Worm (Caenorhabditis elegans): ENCODE data around the gene str-231.
"Not testable (repeated sequence)": the region's sequence is repeated elsewhere in the genome, so short reads cannot be mapped to it uniquely, and the experiment has no call there.

Gene str-231

ce11 chrV:16002288-16002687 lies 5.1 kb downstream of the str-231 start, which contains the start of gene nhr-63:
TSS of gene nhr-63 (plus strand) at chrV:16002588.
- TF ChIP-seq dao-5 (tag; optimal IDR thresholded peaks at IDR 0.05) (no peak), him-1 (tag; optimal IDR thresholded peaks at IDR 0.05) (no peak), W03F9.2 (tag; optimal IDR thresholded peaks at IDR 0.05) (no peak)

ce11 chrV:16000433-16000832 lies 7.0 kb downstream of the str-231 start, which contains the start of gene nhr-50:
TSS of gene nhr-50 (minus strand) at chrV:16000631.
- TF ChIP-seq W03F9.2 (tag; optimal IDR thresholded peaks at IDR 0.05) = no peak
- no peak for TF ChIP-seq him-1 (tag; optimal IDR thresholded peaks at IDR 0.05)
- TF ChIP-seq dao-5 (tag; optimal IDR thresholded peaks at IDR 0.05) = no peak

ce11 chrV:15996655-15997186 lies 10.7 kb downstream of the str-231 start, which contains the start of the genes C06C6.9 and C06C6.8:
TSS of gene C06C6.9 (minus strand) at chrV:15996755.
TSS of gene C06C6.8 (plus strand) at chrV:15997136.
- no peak for TF ChIP-seq W03F9.2 (tag; optimal IDR thresholded peaks at IDR 0.05)
- TF ChIP-seq dao-5 (tag; optimal IDR thresholded peaks at IDR 0.05) = no peak
- TF ChIP-seq him-1 (tag; optimal IDR thresholded peaks at IDR 0.05) = no peak

- not testable (repeated sequence) for TF ChIP-seq dao-5, W03F9.2, him-1 (tag; optimal IDR thresholded peaks at IDR 0.05)
These were observed 15.6 kb downstream of the str-231 start, which contains the start of gene C06C6.7 for ce11 chrV:15991850-15992249. TSS of gene C06C6.7 (plus strand) at chrV:15992150.

- TF ChIP-seq dao-5 (tag; optimal IDR thresholded peaks at IDR 0.05) (no peak), W03F9.2 (tag; optimal IDR thresholded peaks at IDR 0.05) (no peak)
These were observed 19.3 kb downstream of the str-231 start, which contains the start of gene F36G9.15 for ce11 chrV:15988074-15988473. TSS of gene F36G9.15 (minus strand) at chrV:15988174.

ce11 chrV:15982733-15983344 lies 24.6 kb downstream of the str-231 start, which contains the start of the genes fbxa-99 and F36G9.13:
TSS of gene fbxa-99 (minus strand) at chrV:15982854.
TSS of gene F36G9.13 (plus strand) at chrV:15983294.
- TF ChIP-seq him-1 (tag; optimal IDR thresholded peaks at IDR 0.05) (no peak), W03F9.2 (tag; optimal IDR thresholded peaks at IDR 0.05) (no peak), dao-5 (tag; optimal IDR thresholded peaks at IDR 0.05) (no peak)

- TF ChIP-seq dao-5 (tag; optimal IDR thresholded peaks at IDR 0.05) = no peak
These were observed 29.1 kb downstream of the str-231 start, which contains the start of gene oac-20 for ce11 chrV:15978232-15978764. TSS of gene oac-20 (plus strand) at chrV:15978714.

- TF ChIP-seq W03F9.2 (tag; optimal IDR thresholded peaks at IDR 0.05) (no peak), dao-5 (tag; optimal IDR thresholded peaks at IDR 0.05) (no peak), him-1 (tag; optimal IDR thresholded peaks at IDR 0.05) (no peak)
These were observed 31.6 kb downstream of the str-231 start, which contains the start of gene clec-232 for ce11 chrV:15975845-15976244. TSS of gene clec-232 (plus strand) at chrV:15976145.

ce11 chrV:15974836-15975235 lies 32.6 kb downstream of the str-231 start, which contains the start of gene sru-22:
TSS of gene sru-22 (minus strand) at chrV:15974936.
- no peak for TF ChIP-seq dao-5 (tag; optimal IDR thresholded peaks at IDR 0.05)
- no peak for TF ChIP-seq him-1 (tag; optimal IDR thresholded peaks at IDR 0.05)
- no peak for TF ChIP-seq W03F9.2 (tag; optimal IDR thresholded peaks at IDR 0.05)

ce11 chrV:15972484-15972883 lies 34.9 kb downstream of the str-231 start, which contains the start of gene sru-23:
TSS of gene sru-23 (minus strand) at chrV:15972584.
- no peak for TF ChIP-seq him-1 (tag; optimal IDR thresholded peaks at IDR 0.05)
- TF ChIP-seq dao-5 (tag; optimal IDR thresholded peaks at IDR 0.05) = no peak
- TF ChIP-seq W03F9.2 (tag; optimal IDR thresholded peaks at IDR 0.05) = no peak

ce11 chrV:15970820-15971219 lies 36.6 kb downstream of the str-231 start:
- no peak for TF ChIP-seq him-1 (tag; optimal IDR thresholded peaks at IDR 0.05)
- TF ChIP-seq dao-5 (tag; optimal IDR thresholded peaks at IDR 0.05) = no peak
- no peak for TF ChIP-seq W03F9.2 (tag; optimal IDR thresholded peaks at IDR 0.05)

- no peak for TF ChIP-seq dao-5 (tag; optimal IDR thresholded peaks at IDR 0.05)
These were observed 37.8 kb downstream of the str-231 start, which contains the start of gene F36G9.7 for ce11 chrV:15969653-15970052. TSS of gene F36G9.7 (minus strand) at chrV:15969753.

ce11 chrV:15967542-15967941 lies 39.9 kb downstream of the str-231 start, which contains the start of gene sri-1:
TSS of gene sri-1 (minus strand) at chrV:15967642.
- TF ChIP-seq him-1 (tag; optimal IDR thresholded peaks at IDR 0.05) (no peak), W03F9.2 (tag; optimal IDR thresholded peaks at IDR 0.05) (no peak), dao-5 (tag; optimal IDR thresholded peaks at IDR 0.05) (no peak)

ce11 chrV:15965114-15965513 lies 42.3 kb downstream of the str-231 start, which contains the start of gene sri-2:
TSS of gene sri-2 (minus strand) at chrV:15965214.
- no peak for TF ChIP-seq dao-5 (tag; optimal IDR thresholded peaks at IDR 0.05)
- no peak for TF ChIP-seq W03F9.2 (tag; optimal IDR thresholded peaks at IDR 0.05)
- TF ChIP-seq him-1 (tag; optimal IDR thresholded peaks at IDR 0.05) = no peak
